Worm (Caenorhabditis elegans) whole organism, L2 larva: ENCODE measurements around the gene mrps-10.
A peak's percentile ranks its signal among the peaks of the same experiment; 100 is the strongest.

ENCODE experiments used
- C34F6.9 ChIP-seq: fragments of 150-350 bp; optimal IDR thresholded peaks from 2 replicates; lab custom pipeline; 2014; ENCODE audit warnings: missing biosample characterization, missing genetic modification characterization
- Y55F3AM.14 ChIP-seq: fragments of 200-800 bp; sonication (Bioruptor generic); optimal IDR thresholded peaks from 2 replicates; lab custom pipeline; 2018; ENCODE audit warnings: mild to moderate bottlenecking, missing genetic modification characterization, missing compliant biosample characterization
- ZK546.5 ChIP-seq: sonication (generic microtip); optimal IDR thresholded peaks from 2 replicates; lab custom pipeline; 2017; ENCODE audit warnings: missing biosample characterization, missing genetic modification characterization
- aly-2 ChIP-seq: fragments of 150-350 bp; optimal IDR thresholded peaks from 2 replicates; lab custom pipeline; 2014; ENCODE audit warnings: missing biosample characterization, missing genetic modification characterization
- ama-1 ChIP-seq: fragments of 150-350 bp; optimal IDR thresholded peaks from 2 replicates; lab custom pipeline; 2018; ENCODE audit warnings: inconsistent platforms
- blmp-1 ChIP-seq: sonication (generic microtip); optimal IDR thresholded peaks from 2 replicates; lab custom pipeline; 2017; ENCODE audit warnings: missing genetic modification characterization, mild to moderate bottlenecking, missing compliant biosample characterization, antibody characterized with exemption, moderate library complexity; ENCODE audit not compliant: insufficient read depth
- ceh-82 ChIP-seq: fragments of 150-350 bp; optimal IDR thresholded peaks from 2 replicates; lab custom pipeline; 2014; ENCODE audit warnings: missing biosample characterization, missing genetic modification characterization
- crh-2 ChIP-seq: sonication (generic microtip); optimal IDR thresholded peaks from 2 replicates; lab custom pipeline; 2017; ENCODE audit warnings: missing biosample characterization, missing genetic modification characterization
- dmd-4 ChIP-seq: sonication (generic microtip); optimal IDR thresholded peaks from 2 replicates; lab custom pipeline; 2017; ENCODE audit warnings: missing biosample characterization, missing genetic modification characterization
- elt-1 ChIP-seq: fragments of 150-350 bp; optimal IDR thresholded peaks from 2 replicates; lab custom pipeline; 2014; ENCODE audit warnings: missing biosample characterization, missing genetic modification characterization
- elt-3 ChIP-seq: sonication (generic microtip); optimal IDR thresholded peaks from 2 replicates; lab custom pipeline; 2017; ENCODE audit warnings: missing biosample characterization, missing genetic modification characterization
- fos-1 ChIP-seq: fragments of 150-350 bp; optimal IDR thresholded peaks from 2 replicates; lab custom pipeline; 2014; ENCODE audit warnings: missing biosample characterization, missing genetic modification characterization
- gmeb-1 ChIP-seq: fragments of 150-350 bp; optimal IDR thresholded peaks from 2 replicates; lab custom pipeline; 2014; ENCODE audit warnings: missing biosample characterization, missing genetic modification characterization
- lin-39 ChIP-seq: fragments of 150-350 bp; optimal IDR thresholded peaks from 2 replicates; lab custom pipeline; 2014; ENCODE audit warnings: missing biosample characterization, missing genetic modification reagents, missing genetic modification characterization
- lsy-2 ChIP-seq, 2 experiments: fragments of 150-350 bp in 1 of 2; sonication (generic microtip) in 1 of 2; optimal IDR thresholded peaks; 2 replicates each; lab custom pipeline; 2014 to 2017; ENCODE audit warnings: missing biosample characterization in 2 of 2, missing genetic modification characterization in 2 of 2
- mbf-1 ChIP-seq: sonication (generic microtip); optimal IDR thresholded peaks from 2 replicates; lab custom pipeline; 2017; ENCODE audit warnings: missing biosample characterization, missing genetic modification characterization
- nhr-129 ChIP-seq: fragments of 150-350 bp; optimal IDR thresholded peaks from 2 replicates; lab custom pipeline; 2014; ENCODE audit warnings: missing biosample characterization, missing genetic modification characterization
- nhr-21 ChIP-seq: fragments of 150-350 bp; optimal IDR thresholded peaks from 2 replicates; lab custom pipeline; 2014; ENCODE audit warnings: missing biosample characterization, missing genetic modification characterization
- nhr-237 ChIP-seq: fragments of 150-350 bp; optimal IDR thresholded peaks from 2 replicates; lab custom pipeline; 2014; ENCODE audit warnings: missing biosample characterization, missing genetic modification characterization
- peb-1 ChIP-seq: fragments of 150-350 bp; optimal IDR thresholded peaks from 2 replicates; lab custom pipeline; 2014; ENCODE audit warnings: missing biosample characterization, missing genetic modification characterization
- sem-4 ChIP-seq: fragments of 150-350 bp; optimal IDR thresholded peaks from 2 replicates; lab custom pipeline; 2014; ENCODE audit warnings: missing biosample characterization, missing genetic modification reagents, missing genetic modification characterization
- sma-3 ChIP-seq: sonication (generic microtip); optimal IDR thresholded peaks from 2 replicates; lab custom pipeline; 2016; ENCODE audit warnings: missing genetic modification reagents, missing genetic modification characterization, missing compliant biosample characterization
- sma-9 ChIP-seq, 2 experiments: fragments of 150-350 bp in 1 of 2; sonication (generic microtip) in 1 of 2; optimal IDR thresholded peaks; 2 replicates each; lab custom pipeline; 2014 to 2016; ENCODE audit warnings: missing genetic modification characterization in 2 of 2, mild to moderate bottlenecking in 1 of 2, missing biosample characterization in 1 of 2, missing compliant biosample characterization in 1 of 2, missing genetic modification reagents in 1 of 2, moderate library complexity in 1 of 2
- unc-39 ChIP-seq: fragments of 150-350 bp; optimal IDR thresholded peaks from 2 replicates; lab custom pipeline; 2014; ENCODE audit warnings: missing biosample characterization, missing genetic modification characterization
- unc-55 ChIP-seq: fragments of 150-350 bp; sonication (generic microtip); optimal IDR thresholded peaks from 3 replicates; lab custom pipeline; 2014; ENCODE audit warnings: missing biosample characterization, missing genetic modification reagents, missing genetic modification characterization
- unc-62 ChIP-seq: fragments of 150-350 bp; optimal IDR thresholded peaks from 2 replicates; lab custom pipeline; 2014; ENCODE audit warnings: missing biosample characterization, missing genetic modification reagents, missing genetic modification characterization
- ztf-11 ChIP-seq: sonication (generic microtip); optimal IDR thresholded peaks from 2 replicates; lab custom pipeline; 2017; ENCODE audit warnings: missing biosample characterization, missing genetic modification characterization

Gene mrps-10

ce11 chrIII:12951362-12952228 is 25.2 kb downstream of the mrps-10 start, which contains the start of gene Y39E4A.1:
Gene Y39E4A.1 (plus strand): TSS chrIII:12951412.
- no peak for TF ChIP-seq peb-1 (tag; lab: Kevin White, UChicago)
- no peak for TF ChIP-seq sma-9 (GFP tag; optimal IDR thresholded peaks at IDR 0.05; lab: Kevin White, UChicago)
- no peak for TF ChIP-seq sma-9 (tag; optimal IDR thresholded peaks at IDR 0.05; lab: Kevin White, UChicago)
- TF ChIP-seq lin-39 (tag; lab: Kevin White, UChicago), result no peak
- no peak for TF ChIP-seq nhr-237 (tag; lab: Kevin White, UChicago)

ce11 chrIII:12952615-12953014 is 26.3 kb downstream of the mrps-10 start:
- TF ChIP-seq nhr-237 (tag; lab: Kevin White, UChicago) (no peak), lin-39 (tag; lab: Kevin White, UChicago) (no peak), unc-62 (GFP tag; lab: Kevin White, UChicago) (no peak), unc-39 (tag; lab: Kevin White, UChicago) (no peak), ZK546.5 (tag; lab: Kevin White, UChicago) (no peak), C34F6.9 (tag; lab: Kevin White, UChicago) (no peak)

DNA sequence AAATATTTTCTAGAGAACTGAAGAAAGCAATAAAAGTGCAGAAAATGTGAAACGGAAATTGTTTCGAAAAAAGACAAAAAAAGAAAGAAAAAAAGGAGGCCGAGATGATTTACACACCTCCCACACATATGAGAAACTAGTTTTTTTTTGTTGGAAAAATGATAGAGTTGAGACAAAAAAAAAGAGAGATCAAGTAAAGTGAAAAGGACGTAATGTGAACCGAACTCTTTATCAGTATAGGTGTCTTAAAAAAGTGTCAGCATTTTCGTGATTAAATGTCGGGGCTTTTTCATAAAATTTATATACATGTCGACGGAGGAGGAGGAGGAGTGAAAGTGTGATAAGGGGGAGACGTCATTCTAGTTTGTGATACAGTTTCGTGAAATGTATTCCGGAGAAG is 32.9 kb downstream of the mrps-10 start:
- no peak for TF ChIP-seq elt-1
- peak; percentile 11 for TF ChIP-seq blmp-1 (tag; lab: Kevin White, UChicago)
- TF ChIP-seq peb-1 (tag; lab: Kevin White, UChicago), result no peak
- no peak for TF ChIP-seq ama-1 (lab: Kevin White, UChicago)
- peak; percentile 85 for TF ChIP-seq fos-1 (tag; lab: Kevin White, UChicago)
- peak; percentile 28 for TF ChIP-seq sma-9 (GFP tag; optimal IDR thresholded peaks at IDR 0.05; lab: Kevin White, UChicago)
- no peak for TF ChIP-seq sma-9 (tag; optimal IDR thresholded peaks at IDR 0.05; lab: Kevin White, UChicago)
- peak; percentile 33 for TF ChIP-seq gmeb-1 (tag; lab: Kevin White, UChicago)
- peak; percentile 35 for TF ChIP-seq crh-2 (tag; lab: Kevin White, UChicago)

DNA sequence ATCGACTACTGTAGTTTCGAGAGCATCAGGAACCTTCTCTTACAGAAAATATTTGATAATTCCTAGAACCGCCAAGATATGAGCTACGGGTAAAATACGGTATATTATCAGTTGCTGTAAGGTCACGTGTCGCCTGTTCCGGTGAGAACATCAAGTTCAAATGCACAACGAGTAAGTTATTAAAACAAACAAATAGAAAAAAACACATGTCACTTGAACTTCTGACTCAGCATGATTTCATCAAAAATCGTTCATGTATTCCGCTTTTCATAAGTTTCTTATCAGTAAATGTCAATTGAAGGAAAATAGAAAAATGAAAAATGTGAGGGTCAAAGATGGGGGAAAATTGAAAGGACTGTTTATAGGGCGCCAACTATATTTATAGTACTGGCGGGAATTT is 34.3 kb downstream of the mrps-10 start:
- TF ChIP-seq aly-2 (tag; lab: Kevin White, UChicago) (no peak), fos-1 (tag; lab: Kevin White, UChicago) (peak; percentile 69)

- TF ChIP-seq mbf-1 (tag; lab: Kevin White, UChicago) (no peak), sma-9 (GFP tag; optimal IDR thresholded peaks at IDR 0.05; lab: Kevin White, UChicago) (no peak), sma-9 (tag; optimal IDR thresholded peaks at IDR 0.05; lab: Kevin White, UChicago) (no peak), unc-55 (GFP tag; lab: Kevin White, UChicago) (no peak), aly-2 (tag; lab: Kevin White, UChicago) (no peak), sem-4 (tag; lab: Kevin White, UChicago) (no peak), ama-1 (lab: Kevin White, UChicago) (no peak), dmd-4 (tag; lab: Kevin White, UChicago) (no peak)
Observed at ce11 chrIII:12966895-12967294, 40.5 kb downstream of the mrps-10 start, which contains the start of gene ttm-1. Gene ttm-1 (minus strand): TSS chrIII:12966995.

- TF ChIP-seq fos-1 (tag; lab: Kevin White, UChicago), result peak; percentile 83
- peak; percentile 25 for TF ChIP-seq gmeb-1 (tag; lab: Kevin White, UChicago)
- TF ChIP-seq sma-3 (GFP tag; lab: Kevin White, UChicago), result no peak
- no peak for TF ChIP-seq Y55F3AM.14 (GFP tag; lab: Kevin White, UChicago)
- TF ChIP-seq nhr-129 (tag; lab: Kevin White, UChicago), result no peak
- no peak for TF ChIP-seq ZK546.5 (tag; lab: Kevin White, UChicago)
- TF ChIP-seq nhr-21 (tag; lab: Kevin White, UChicago), result peak; percentile 3
- TF ChIP-seq mbf-1 (tag; lab: Kevin White, UChicago), result no peak
- TF ChIP-seq crh-2 (tag; lab: Kevin White, UChicago), result peak; percentile 40
- peak in 1 of 2 experiments; percentile 12 for TF ChIP-seq lsy-2 (tag; optimal IDR thresholded peaks at IDR 0.05; lab: Kevin White, UChicago)
- no peak for TF ChIP-seq ceh-82 (tag; lab: Kevin White, UChicago)
- TF ChIP-seq elt-3 (tag; lab: Kevin White, UChicago), result no peak
- TF ChIP-seq ztf-11, result no peak
- peak; percentile 3 for TF ChIP-seq C34F6.9 (tag; lab: Kevin White, UChicago)
Observed at ce11 chrIII:12967437-12968043, 41.2 kb downstream of the mrps-10 start.
